Worm (Caenorhabditis elegans) whole organism, late embryonic: ENCODE results near the gene W06G6.15.

Experiments
- K09A11.1 ChIP-seq: sonication (generic microtip); optimal IDR thresholded peaks from 2 replicates; lab custom pipeline; 2017; ENCODE audit warnings: antibody characterized with exemption, mild to moderate bottlenecking, missing genetic modification characterization, missing compliant biosample characterization; ENCODE audit not compliant: insufficient read depth
- ceh-19 ChIP-seq: fragments of 200-800 bp; sonication (Bioruptor generic); optimal IDR thresholded peaks from 2 replicates; lab custom pipeline; 2018; ENCODE audit warnings: mild to moderate bottlenecking, missing genetic modification characterization, missing compliant biosample characterization
- ceh-22 ChIP-seq: sonication (generic microtip); optimal IDR thresholded peaks from 2 replicates; lab custom pipeline; 2017; ENCODE audit warnings: missing biosample characterization, missing genetic modification characterization
- ceh-6 ChIP-seq: fragments of 200-800 bp; sonication (Bioruptor generic); optimal IDR thresholded peaks from 2 replicates; lab custom pipeline; 2018; ENCODE audit warnings: mild to moderate bottlenecking, missing genetic modification characterization, missing compliant biosample characterization
- dve-1 ChIP-seq: sonication (generic microtip); optimal IDR thresholded peaks from 2 replicates; lab custom pipeline; 2017; ENCODE audit warnings: antibody characterized with exemption, mild to moderate bottlenecking, missing genetic modification characterization, missing compliant biosample characterization
- ets-4 ChIP-seq: sonication (generic microtip); optimal IDR thresholded peaks from 2 replicates; lab custom pipeline; 2016; ENCODE audit warnings: missing genetic modification characterization, missing compliant biosample characterization
- pha-4 ChIP-seq: fragments of 150-350 bp; optimal IDR thresholded peaks from 2 replicates; lab custom pipeline; 2018; ENCODE audit warnings: missing biosample characterization, missing genetic modification reagents, missing genetic modification characterization
- sox-4 ChIP-seq: sonication (generic microtip); optimal IDR thresholded peaks from 2 replicates; lab custom pipeline; 2017; ENCODE audit warnings: mild to moderate bottlenecking, missing genetic modification characterization, inconsistent platforms, missing compliant biosample characterization
- unc-55 ChIP-seq: sonication (generic microtip); optimal IDR thresholded peaks from 2 replicates; lab custom pipeline; 2017; ENCODE audit warnings: missing biosample characterization, missing genetic modification reagents, missing genetic modification characterization
- zip-5 ChIP-seq: sonication (generic microtip); optimal IDR thresholded peaks from 2 replicates; lab custom pipeline; 2016; ENCODE audit warnings: missing genetic modification characterization, missing compliant biosample characterization

DNA sequence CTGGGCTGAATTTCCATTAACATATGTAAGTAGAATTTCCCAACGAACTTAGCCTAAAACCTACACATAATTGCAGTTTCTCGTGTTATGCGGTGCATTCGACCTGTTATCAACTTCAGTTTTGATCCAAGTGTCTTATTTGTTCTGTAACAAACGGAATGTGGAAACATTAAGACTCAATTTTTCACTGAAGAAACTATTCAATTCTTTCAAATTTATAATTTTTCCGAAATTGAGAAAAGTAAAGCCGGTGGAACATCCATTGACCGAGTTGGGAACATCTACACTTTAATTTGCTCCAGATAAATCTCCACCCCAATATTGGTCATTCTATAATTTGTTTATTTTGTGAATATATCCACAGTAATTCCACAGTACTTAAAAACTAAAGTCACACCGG is 20.1 kb downstream of the W06G6.15 start:
- TF ChIP-seq ceh-19 (GFP tag; lab: Kevin White, UChicago) (no peak), ceh-6 (GFP tag; lab: Kevin White, UChicago) (no peak), K09A11.1 (tag; lab: Kevin White, UChicago) (no peak), unc-55 (no peak), ets-4 (tag; lab: Kevin White, UChicago) (no peak), pha-4 (tag; lab: Kevin White, UChicago) (no peak), ceh-22 (no peak), sox-4 (tag; lab: Kevin White, UChicago) (no peak), zip-5 (no peak), dve-1 (tag; lab: Kevin White, UChicago) (no peak)
